Worm (Caenorhabditis elegans): ENCODE results near the gene mlck-1.
A peak's percentile ranks its signal among the peaks of the same experiment; 100 is the strongest.

The mlck-1 gene

DNA sequence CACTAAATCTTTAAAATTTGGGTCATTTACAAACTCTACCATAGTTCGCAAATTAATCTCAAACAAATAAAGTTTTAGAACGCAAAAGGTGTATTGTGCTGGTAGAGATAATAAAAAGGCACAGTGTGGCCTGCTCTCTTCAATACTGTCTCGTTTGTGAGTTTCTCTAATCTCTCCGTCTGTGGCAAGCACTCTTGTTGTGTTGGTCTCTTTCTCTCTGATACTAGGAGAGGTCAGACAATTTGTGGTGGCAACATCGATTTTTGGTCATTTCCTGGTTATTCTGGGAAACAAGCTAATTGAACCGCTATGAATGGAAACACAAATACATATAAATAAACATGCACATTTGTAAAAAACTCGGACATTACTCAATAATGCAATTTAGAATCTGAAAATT lies 4.6 kb upstream of the mlck-1 start, which contains the start of gene ZC373.5:
ZC373.5 (minus strand) TSS at position 159 of the 400 bp plus-strand sequence.
- TF ChIP-seq elt-2 (tag; optimal IDR thresholded peaks at IDR 0.05) (peak; percentile 73), sea-2 (GFP tag; optimal IDR thresholded peaks at IDR 0.05) (no peak), nhr-23 (tag; optimal IDR thresholded peaks at IDR 0.05) (peak; percentile 11), nhr-43 (tag; optimal IDR thresholded peaks at IDR 0.05; ENCODE audit: poor library complexity, severe bottlenecking) (no peak), elt-1 (tag; optimal IDR thresholded peaks at IDR 0.05) (no peak), fkh-10 (GFP tag; optimal IDR thresholded peaks at IDR 0.05) (no peak), R02D3.7 (tag; optimal IDR thresholded peaks at IDR 0.05) (no peak), pqm-1 (tag; optimal IDR thresholded peaks at IDR 0.05) (peak; percentile 66), hmg-11 (tag; optimal IDR thresholded peaks at IDR 0.05) (peak; percentile 7), pha-4 (tag; optimal IDR thresholded peaks at IDR 0.05) (peak; percentile 57), nhr-28 (tag; optimal IDR thresholded peaks at IDR 0.05) (no peak), ceh-28 (tag; optimal IDR thresholded peaks at IDR 0.05) (peak; percentile 54), ztf-4 (tag; optimal IDR thresholded peaks at IDR 0.05) (no peak), fkh-2 (tag; optimal IDR thresholded peaks at IDR 0.05) (no peak), jun-1 (tag; optimal IDR thresholded peaks at IDR 0.05) (no peak), snpc-4 (tag; optimal IDR thresholded peaks at IDR 0.05) (no peak), nhr-11 (tag; optimal IDR thresholded peaks at IDR 0.05) (no peak), elt-3 (tag; optimal IDR thresholded peaks at IDR 0.05) (no peak), nfya-1 (tag; optimal IDR thresholded peaks at IDR 0.05; ENCODE audit: insufficient read depth) (peak; percentile 3)

DNA sequence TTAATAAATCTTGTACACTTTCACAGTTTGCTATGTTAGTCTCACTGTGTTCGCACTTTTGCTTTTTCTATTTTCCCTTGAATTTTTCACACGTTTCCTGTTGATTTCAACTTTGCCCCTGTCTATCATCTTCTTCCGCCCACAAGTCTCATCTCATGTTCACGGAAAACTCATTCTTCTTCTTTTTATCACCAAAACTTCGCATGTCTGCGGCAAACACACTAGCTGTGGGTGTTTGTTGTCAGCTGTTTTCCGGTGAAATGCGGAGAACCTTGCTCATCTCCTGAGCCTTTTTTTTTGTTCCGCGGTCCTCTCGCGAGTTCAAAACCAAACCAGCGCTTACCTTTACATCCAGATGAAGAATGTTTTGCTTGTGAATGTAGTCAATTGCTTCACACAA lies 1.1 kb downstream of the mlck-1 start:
- TF ChIP-seq nhr-67 (tag; optimal IDR thresholded peaks at IDR 0.05) (no peak), nfya-1 (tag; optimal IDR thresholded peaks at IDR 0.05; ENCODE audit: insufficient read depth) (peak; percentile 1), egl-5 (tag; optimal IDR thresholded peaks at IDR 0.05) (peak; percentile 49), nhr-237 (tag; optimal IDR thresholded peaks at IDR 0.05) (no peak)

DNA sequence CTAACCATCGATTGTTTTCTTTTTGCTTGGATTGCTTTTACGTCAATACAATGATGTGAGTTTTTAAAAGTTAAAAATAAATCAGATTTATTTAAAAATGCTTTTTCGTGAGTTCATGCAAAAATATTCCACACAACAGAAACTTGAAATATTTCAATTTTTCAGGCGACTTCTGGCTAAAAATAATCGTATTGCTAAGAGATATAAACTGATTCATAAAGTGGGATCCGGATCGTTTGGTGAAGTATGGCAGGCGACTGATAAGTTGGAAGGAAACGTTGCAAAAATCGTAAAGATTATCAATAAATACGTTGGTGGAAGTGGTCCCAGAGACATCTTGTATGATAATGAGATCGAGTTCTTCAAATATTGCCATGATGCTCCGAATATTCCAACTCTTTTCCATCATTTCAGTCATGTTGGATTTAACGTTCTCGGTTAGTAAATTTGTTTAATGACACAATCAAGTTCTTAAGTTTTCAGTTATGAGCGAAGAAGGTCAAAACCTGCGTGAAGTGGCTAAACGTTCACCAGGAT lies 9.0 kb downstream of the mlck-1 start, which contains the start of gene ZC373.3:
ZC373.3 (plus strand) TSS at position 51 of the 537 bp plus-strand sequence.
- TF ChIP-seq jun-1 (tag; optimal IDR thresholded peaks at IDR 0.05) (no peak), lin-39 (tag; optimal IDR thresholded peaks at IDR 0.05) (no peak), ztf-11 (tag; optimal IDR thresholded peaks at IDR 0.05) (no peak), nhr-23 (tag; optimal IDR thresholded peaks at IDR 0.05) (no peak), fkh-10 (GFP tag; optimal IDR thresholded peaks at IDR 0.05) (no peak), mdl-1 (tag; optimal IDR thresholded peaks at IDR 0.05) (no peak), ZK546.5 (tag; optimal IDR thresholded peaks at IDR 0.05) (no peak), nhr-43 (tag; optimal IDR thresholded peaks at IDR 0.05; ENCODE audit: poor library complexity, severe bottlenecking) (no peak), elt-3 (tag; optimal IDR thresholded peaks at IDR 0.05) (no peak), unc-39 (tag; optimal IDR thresholded peaks at IDR 0.05) (no peak), nhr-237 (tag; optimal IDR thresholded peaks at IDR 0.05) (no peak), egl-5 (tag; optimal IDR thresholded peaks at IDR 0.05) (no peak), R02D3.7 (tag; optimal IDR thresholded peaks at IDR 0.05) (no peak), aly-2 (tag; optimal IDR thresholded peaks at IDR 0.05) (no peak), daf-12 (tag; optimal IDR thresholded peaks at IDR 0.05) (no peak)

DNA sequence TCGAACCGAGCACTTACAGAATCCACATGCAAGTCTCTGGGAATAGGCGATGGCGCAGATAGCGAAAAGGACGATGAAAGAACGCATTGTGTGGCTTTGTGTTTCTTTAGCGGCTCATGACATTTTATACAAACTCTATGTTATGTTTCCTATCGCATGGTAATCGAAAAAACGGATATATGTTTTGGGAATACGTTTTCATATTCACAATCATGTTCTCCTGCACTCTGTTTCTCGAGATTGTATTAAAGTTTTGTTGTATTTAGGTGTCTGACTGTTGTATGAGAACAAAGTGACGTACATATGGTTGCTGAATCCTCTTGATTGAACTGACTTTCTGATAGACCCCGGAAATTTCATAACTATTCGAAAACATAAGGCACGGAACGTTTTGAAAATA lies 11.3 kb downstream of the mlck-1 start, which contains the start of gene ZC373.2:
ZC373.2 (minus strand) TSS at position 101 of the 400 bp plus-strand sequence.
- TF ChIP-seq jun-1 (tag; optimal IDR thresholded peaks at IDR 0.05) (no peak), aly-2 (tag; optimal IDR thresholded peaks at IDR 0.05) (no peak), R02D3.7 (tag; optimal IDR thresholded peaks at IDR 0.05) (no peak), snpc-4 (tag; optimal IDR thresholded peaks at IDR 0.05) (no peak), ceh-28 (tag; optimal IDR thresholded peaks at IDR 0.05) (no peak), nhr-11 (tag; optimal IDR thresholded peaks at IDR 0.05) (no peak)

DNA sequence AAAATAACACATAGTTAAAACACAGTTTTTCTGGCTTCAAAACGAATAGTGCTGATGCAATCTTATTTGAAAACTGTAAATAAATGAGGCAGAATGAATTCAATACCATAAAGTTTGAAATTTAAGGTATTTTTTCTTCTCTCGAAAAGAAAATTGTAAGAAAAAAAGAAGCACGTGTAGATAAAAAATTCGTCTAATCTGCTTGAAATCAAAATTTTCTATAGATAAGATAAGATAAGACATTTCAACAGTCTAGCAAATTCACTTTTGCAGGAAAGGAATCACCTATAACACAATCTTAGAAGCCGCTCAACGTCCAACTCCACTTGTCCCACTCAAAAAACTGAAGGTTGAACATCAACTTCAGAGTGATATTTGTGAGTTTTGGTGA lies 15.2 kb downstream of the mlck-1 start:
- TF ChIP-seq elt-3 (tag; optimal IDR thresholded peaks at IDR 0.05), result peak in 1 of 3 experiments; percentile 25
- peak; percentile 25 for TF ChIP-seq pqm-1 (tag; optimal IDR thresholded peaks at IDR 0.05)
- no peak for TF ChIP-seq nfya-1 (tag; optimal IDR thresholded peaks at IDR 0.05; ENCODE audit: insufficient read depth)
- TF ChIP-seq unc-39 (tag; optimal IDR thresholded peaks at IDR 0.05), result no peak
- TF ChIP-seq elt-2 (tag; optimal IDR thresholded peaks at IDR 0.05), result peak; percentile 71

Measured in whole organism, L3 larva.